Fruit fly (Drosophila melanogaster): ENCODE measurements around the gene Rsod.

Gene Rsod

dm6 chr3R:30200091-30200698 is 29.2 kb upstream of the Rsod start:
- TF ChIP-seq CG8478 (optimal IDR thresholded peaks at IDR 0.05) (no peak), CTCF (optimal IDR thresholded peaks at IDR 0.05) (no peak)

dm6 chr3R:30198793-30199192 is 27.8 kb upstream of the Rsod start:
- TF ChIP-seq CG8478 (optimal IDR thresholded peaks at IDR 0.05) = no peak
- no peak for TF ChIP-seq CTCF (optimal IDR thresholded peaks at IDR 0.05)

- TF ChIP-seq CG8478 (optimal IDR thresholded peaks at IDR 0.05) (no peak), CTCF (optimal IDR thresholded peaks at IDR 0.05) (no peak)
Measured at dm6 chr3R:30197796-30198195, 26.8 kb upstream of the Rsod start.

- TF ChIP-seq CTCF (optimal IDR thresholded peaks at IDR 0.05) = no peak
- TF ChIP-seq CG8478 (optimal IDR thresholded peaks at IDR 0.05) = no peak
Measured at dm6 chr3R:30196128-30196527, 25.1 kb upstream of the Rsod start, which contains the start of gene CG15531. TSS of gene CG15531 (minus strand) at chr3R:30196228.

- TF ChIP-seq CTCF (optimal IDR thresholded peaks at IDR 0.05) (peak; percentile 17 to 19), CG8478 (optimal IDR thresholded peaks at IDR 0.05) (no peak)
Measured at dm6 chr3R:30195606-30196049, 24.6 kb upstream of the Rsod start.

dm6 chr3R:30193826-30194225 is 22.8 kb upstream of the Rsod start:
- TF ChIP-seq CG8478 (optimal IDR thresholded peaks at IDR 0.05) (no peak), CTCF (optimal IDR thresholded peaks at IDR 0.05) (no peak)

- TF ChIP-seq CG8478 (optimal IDR thresholded peaks at IDR 0.05) (no peak), CTCF (optimal IDR thresholded peaks at IDR 0.05) (no peak)
Measured at dm6 chr3R:30191462-30191874, 20.5 kb upstream of the Rsod start.

dm6 chr3R:30191047-30191446 is 20.0 kb upstream of the Rsod start, which contains the start of gene CG9747:
TSS of gene CG9747 (minus strand) at chr3R:30191252.
- TF ChIP-seq CTCF (optimal IDR thresholded peaks at IDR 0.05) = no peak
- no peak for TF ChIP-seq CG8478 (optimal IDR thresholded peaks at IDR 0.05)

- TF ChIP-seq CG8478 (optimal IDR thresholded peaks at IDR 0.05) (no peak), CTCF (optimal IDR thresholded peaks at IDR 0.05) (no peak)
Measured at dm6 chr3R:30189836-30190235, 18.8 kb upstream of the Rsod start.

- TF ChIP-seq CTCF (optimal IDR thresholded peaks at IDR 0.05) = no peak
Measured at dm6 chr3R:30189398-30189797, 18.4 kb upstream of the Rsod start.

dm6 chr3R:30183872-30184271 is 12.9 kb upstream of the Rsod start:
- TF ChIP-seq CG8478 (optimal IDR thresholded peaks at IDR 0.05) (no peak), CTCF (optimal IDR thresholded peaks at IDR 0.05) (no peak)

dm6 chr3R:30179934-30180333 is 8.9 kb upstream of the Rsod start, which contains the start of gene Bet5:
TSS of gene Bet5 (plus strand) at chr3R:30180232.
- TF ChIP-seq CTCF (optimal IDR thresholded peaks at IDR 0.05) = no peak
- no peak for TF ChIP-seq CG8478 (optimal IDR thresholded peaks at IDR 0.05)

- no peak for TF ChIP-seq CTCF (optimal IDR thresholded peaks at IDR 0.05)
- no peak for TF ChIP-seq CG8478 (optimal IDR thresholded peaks at IDR 0.05)
Measured at dm6 chr3R:30177494-30177893, 6.5 kb upstream of the Rsod start, which contains the start of the genes CG1983 and CG15530. TSS of gene CG1983 (minus strand) at chr3R:30177700. TSS of gene CG15530 (plus strand) at chr3R:30177877.

- TF ChIP-seq CG8478 (optimal IDR thresholded peaks at IDR 0.05) = no peak
- no peak for TF ChIP-seq CTCF (optimal IDR thresholded peaks at IDR 0.05)
Measured at dm6 chr3R:30176314-30176713, 5.3 kb upstream of the Rsod start.

- no peak for TF ChIP-seq CTCF (optimal IDR thresholded peaks at IDR 0.05)
- TF ChIP-seq CG8478 (optimal IDR thresholded peaks at IDR 0.05) = no peak
Measured at dm6 chr3R:30175045-30175589, 4.1 kb upstream of the Rsod start.

dm6 chr3R:30174160-30175002 is 3.4 kb upstream of the Rsod start, which contains the start of gene Mlc2:
TSS of gene Mlc2 (minus strand) at chr3R:30174551.
- TF ChIP-seq CG8478 (optimal IDR thresholded peaks at IDR 0.05) (no peak), CTCF (optimal IDR thresholded peaks at IDR 0.05) (no peak)

Data from S2 (cell line).